Worm (Caenorhabditis elegans): ENCODE results near the gene pck-1.

ce11 chrIII:65626-65937 is 478 bp downstream of the pck-1 start:
- TF ChIP-seq med-1 (GFP tag; optimal IDR thresholded peaks at IDR 0.05; ENCODE audit: insufficient read depth) = no peak
- TF ChIP-seq T22C8.4 (GFP tag; IDR thresholded peaks at IDR 0.05) = no peak
- no peak for TF ChIP-seq klf-2 (GFP tag; conservative IDR thresholded peaks at IDR 0.05)
- no peak for TF ChIP-seq tab-1 (GFP tag; IDR thresholded peaks at IDR 0.05)
- no peak for TF ChIP-seq cog-1 (tag; optimal IDR thresholded peaks at IDR 0.05)
- TF ChIP-seq flt-1 (GFP tag; IDR thresholded peaks at IDR 0.05) = no peak
